Fruit fly (Drosophila melanogaster): ENCODE results near the gene CG14739.

- TF ChIP-seq dac (GFP tag; optimal IDR thresholded peaks at IDR 0.05) (no peak), OdsH (GFP tag; optimal IDR thresholded peaks at IDR 0.05) (no peak), Blimp-1 (GFP tag; optimal IDR thresholded peaks at IDR 0.05) (no peak), CG11294 (GFP tag; IDR thresholded peaks at IDR 0.05) (no peak)
Measured at dm6 chr3R:12006417-12006816, 42.6 kb downstream of the CG14739 start.
